Fruit fly (Drosophila melanogaster) S2 (cell line): ENCODE measurements around the gene CG42661.

Experiments used
- CG8478 ChIP-seq: fragments of >200 bp; optimal IDR thresholded peaks from 2 replicates; lab custom pipeline; 2018
- CTCF ChIP-seq, 2 experiments: fragments of >200 bp; optimal IDR thresholded peaks; 2 replicates each; lab custom pipeline; 2018

DNA sequence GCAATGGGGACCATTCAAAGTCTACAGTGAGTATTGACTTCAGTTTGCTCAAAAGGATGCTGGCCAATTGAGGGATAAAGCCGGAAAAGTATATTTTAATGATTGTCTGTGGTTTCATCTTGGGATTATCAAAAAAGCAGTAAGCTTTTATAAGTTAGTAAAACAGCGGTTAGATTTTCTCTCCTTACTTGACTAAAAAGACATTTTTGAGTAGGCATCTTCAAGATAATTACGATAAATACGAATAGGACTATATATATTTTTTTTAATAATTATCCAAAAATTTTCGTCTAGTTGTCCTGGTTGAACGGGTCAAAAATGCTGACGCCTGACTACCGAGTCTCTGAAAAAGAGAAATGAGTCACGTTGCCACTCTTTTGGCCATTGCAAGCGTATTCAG is 14.8 kb upstream of the CG42661 start, which contains the start of gene CG33278:
- TF ChIP-seq CTCF (optimal IDR thresholded peaks at IDR 0.05; lab: Kevin White, UChicago) = no peak
- TF ChIP-seq CG8478 (lab: Kevin White, UChicago) = no peak
